Worm (Caenorhabditis elegans): ENCODE data around the gene pfut-1.

- no peak for TF ChIP-seq cog-1 (tag; optimal IDR thresholded peaks at IDR 0.05)
- no peak for TF ChIP-seq ztf-29 (GFP tag; IDR thresholded peaks at IDR 0.05)
- no peak for TF ChIP-seq klf-2 (GFP tag; conservative IDR thresholded peaks at IDR 0.05)
- no peak for TF ChIP-seq T22C8.4 (GFP tag; IDR thresholded peaks at IDR 0.05)
- no peak for TF ChIP-seq flt-1 (GFP tag; IDR thresholded peaks at IDR 0.05)
Observed at ce11 chrX:3156062-3156791, 9.4 kb upstream of the pfut-1 start.
